Fruit fly (Drosophila melanogaster) whole organism, prepupa: ENCODE results near the gene goe.

ENCODE experiments used
- Blimp-1 ChIP-seq: fragments of 200-800 bp; sonication (Bioruptor generic); optimal IDR thresholded peaks from 3 replicates; lab custom pipeline; 2017; ENCODE audit warnings: missing biosample characterization, missing genetic modification characterization, mild to moderate bottlenecking, moderate library complexity, missing genetic modification reagents
- CG10631 ChIP-seq: fragments of 200-800 bp; sonication (Bioruptor generic); optimal IDR thresholded peaks from 2 replicates; lab custom pipeline; 2016; ENCODE audit warnings: missing biosample characterization, missing genetic modification characterization
- CG11294 ChIP-seq: fragments of 200-800 bp; sonication (Bioruptor generic); IDR thresholded peaks from 2 replicates; pipeline ENCODE4 v1.3.6; 2022; ENCODE audit warnings: missing biosample characterization, missing genetic modification characterization
- CG11762 ChIP-seq: fragments of 200-800 bp; sonication (Bioruptor generic); optimal IDR thresholded peaks from 3 replicates; lab custom pipeline; 2016; ENCODE audit warnings: missing biosample characterization, missing genetic modification characterization; ENCODE audit not compliant: insufficient read depth
- CG11902 ChIP-seq: fragments of 200-800 bp; sonication (Bioruptor generic); optimal IDR thresholded peaks from 3 replicates; lab custom pipeline; 2016; ENCODE audit warnings: missing biosample characterization, missing genetic modification characterization
- CG15336 ChIP-seq: fragments of 200-800 bp; sonication (Bioruptor generic); IDR thresholded peaks from 2 replicates; pipeline ENCODE4 v1.3.6; 2022; ENCODE audit warnings: missing biosample characterization, missing genetic modification characterization
- CG1621 ChIP-seq: fragments of 200-800 bp; sonication (Bioruptor generic); optimal IDR thresholded peaks from 3 replicates; lab custom pipeline; 2018; ENCODE audit warnings: missing biosample characterization, mild to moderate bottlenecking, missing genetic modification characterization
- CG16779 ChIP-seq: fragments of 200-800 bp; sonication (Bioruptor generic); optimal IDR thresholded peaks from 3 replicates; lab custom pipeline; 2017; ENCODE audit warnings: missing biosample characterization, mild to moderate bottlenecking, missing genetic modification characterization
- CG3032 ChIP-seq: fragments of 200-800 bp; optimal IDR thresholded peaks from 2 replicates; lab custom pipeline; 2019; ENCODE audit warnings: missing biosample characterization, mild to moderate bottlenecking, missing genetic modification characterization, moderate library complexity
- CG31627 ChIP-seq: fragments of 200-800 bp; sonication (Bioruptor generic); optimal IDR thresholded peaks from 3 replicates; lab custom pipeline; 2016; ENCODE audit warnings: missing biosample characterization, missing genetic modification characterization
- CG32006 ChIP-seq: fragments of 200-800 bp; sonication (Bioruptor generic); optimal IDR thresholded peaks from 3 replicates; lab custom pipeline; 2017; ENCODE audit warnings: missing biosample characterization, mild to moderate bottlenecking, missing genetic modification characterization
- CG3919 ChIP-seq: fragments of 200-800 bp; sonication (Bioruptor generic); optimal IDR thresholded peaks from 3 replicates; lab custom pipeline; 2016; ENCODE audit warnings: missing biosample characterization, missing genetic modification characterization
- CG6163 ChIP-seq: fragments of 200-800 bp; sonication (Bioruptor generic); IDR thresholded peaks from 3 replicates; pipeline ENCODE4 v1.3.6; 2022; ENCODE audit warnings: missing biosample characterization, missing genetic modification characterization
- CG6792 ChIP-seq: fragments of 200-800 bp; sonication (Bioruptor generic); optimal IDR thresholded peaks from 3 replicates; lab custom pipeline; 2016; ENCODE audit warnings: missing biosample characterization, missing genetic modification characterization
- CG6808 ChIP-seq: fragments of 200-800 bp; sonication (Bioruptor generic); optimal IDR thresholded peaks from 3 replicates; lab custom pipeline; 2017; ENCODE audit warnings: missing biosample characterization, missing genetic modification characterization, mild to moderate bottlenecking, moderate library complexity, missing genetic modification reagents
- CG7368 ChIP-seq: fragments of 200-800 bp; sonication (Bioruptor generic); optimal IDR thresholded peaks from 3 replicates; lab custom pipeline; 2016; ENCODE audit warnings: missing biosample characterization, missing genetic modification characterization
- CG8119 ChIP-seq: fragments of 200-800 bp; sonication (Bioruptor generic); IDR thresholded peaks from 3 replicates; pipeline ENCODE4 v1.3.6; 2022; ENCODE audit warnings: missing biosample characterization, missing genetic modification characterization
- CG8632 ChIP-seq: fragments of 200-800 bp; sonication (Bioruptor generic); optimal IDR thresholded peaks from 3 replicates; lab custom pipeline; 2016; ENCODE audit warnings: missing biosample characterization, missing genetic modification characterization
- CG9139 ChIP-seq: fragments of 200-800 bp; sonication (Bioruptor generic); optimal IDR thresholded peaks from 3 replicates; lab custom pipeline; 2017; ENCODE audit warnings: missing biosample characterization, mild to moderate bottlenecking, missing genetic modification characterization
- Eip78C ChIP-seq: fragments of 200-800 bp; sonication (Bioruptor generic); peaks from one replicate; lab custom pipeline; 2016; ENCODE audit warnings: missing biosample characterization, missing genetic modification characterization
- Ets21C ChIP-seq: fragments of 200-800 bp; sonication (Bioruptor generic); optimal IDR thresholded peaks from 3 replicates; lab custom pipeline; 2016; ENCODE audit warnings: missing biosample characterization, missing genetic modification characterization
- Ets96B ChIP-seq: fragments of 200-800 bp; optimal IDR thresholded peaks from 2 replicates; lab custom pipeline; 2019; ENCODE audit warnings: missing biosample characterization, mild to moderate bottlenecking, missing genetic modification characterization, moderate library complexity
- Gug ChIP-seq: fragments of 200-800 bp; sonication (Bioruptor generic); IDR thresholded peaks from 2 replicates; pipeline ENCODE4 v1.3.6; 2022; ENCODE audit warnings: missing biosample characterization, missing genetic modification characterization
- Hr38 ChIP-seq: sonication (Bioruptor generic); optimal IDR thresholded peaks from 2 replicates; lab custom pipeline; 2016; ENCODE audit warnings: missing biosample characterization, missing genetic modification characterization
- Hr39 ChIP-seq: fragments of 200-800 bp; sonication (Bioruptor generic); optimal IDR thresholded peaks from 2 replicates; lab custom pipeline; 2016; ENCODE audit warnings: missing biosample characterization, missing genetic modification characterization
- Hr4 ChIP-seq: fragments of 200-800 bp; sonication (Bioruptor generic); optimal IDR thresholded peaks from 3 replicates; lab custom pipeline; 2016; ENCODE audit warnings: missing biosample characterization, missing genetic modification characterization
- Met ChIP-seq: fragments of 200-800 bp; sonication (Bioruptor generic); optimal IDR thresholded peaks from 3 replicates; lab custom pipeline; 2016; ENCODE audit warnings: missing biosample characterization, missing genetic modification characterization
- OdsH ChIP-seq: fragments of 200-800 bp; sonication (Bioruptor generic); optimal IDR thresholded peaks from 3 replicates; lab custom pipeline; 2016; ENCODE audit warnings: missing biosample characterization, missing genetic modification characterization
- Smox ChIP-seq: fragments of 200-800 bp; sonication (Bioruptor generic); optimal IDR thresholded peaks from 3 replicates; lab custom pipeline; 2016; ENCODE audit warnings: missing biosample characterization, missing genetic modification characterization
- Sox14 ChIP-seq: fragments of 200-800 bp; sonication (Bioruptor generic); optimal IDR thresholded peaks from 3 replicates; lab custom pipeline; 2016; ENCODE audit warnings: missing biosample characterization, missing genetic modification characterization
- Sox15 ChIP-seq: fragments of 200-800 bp; sonication (Bioruptor generic); optimal IDR thresholded peaks from 3 replicates; lab custom pipeline; 2016; ENCODE audit warnings: missing biosample characterization, missing genetic modification characterization
- cyc ChIP-seq: fragments of 200-800 bp; sonication (Bioruptor generic); optimal IDR thresholded peaks from 3 replicates; lab custom pipeline; 2016; ENCODE audit warnings: missing biosample characterization, missing genetic modification characterization
- dac ChIP-seq: fragments of 200-800 bp; sonication (Bioruptor generic); optimal IDR thresholded peaks from 2 replicates; lab custom pipeline; 2017; ENCODE audit warnings: missing biosample characterization, mild to moderate bottlenecking, missing genetic modification characterization
- dsx ChIP-seq: fragments of 200-800 bp; optimal IDR thresholded peaks from 3 replicates; lab custom pipeline; 2019; ENCODE audit warnings: missing biosample characterization, mild to moderate bottlenecking, missing genetic modification characterization, moderate library complexity; ENCODE audit not compliant: poor library complexity, severe bottlenecking
- eg ChIP-seq: fragments of 200-800 bp; sonication (Bioruptor generic); IDR thresholded peaks from 3 replicates; pipeline ENCODE4 v1.3.6; 2022; ENCODE audit warnings: missing biosample characterization, missing genetic modification characterization
- esn ChIP-seq: fragments of 200-800 bp; sonication (Bioruptor generic); optimal IDR thresholded peaks from 2 replicates; lab custom pipeline; 2016; ENCODE audit warnings: missing biosample characterization, mild to moderate bottlenecking, missing genetic modification characterization, moderate library complexity
- fkh ChIP-seq: fragments of 200-800 bp; sonication (Bioruptor generic); optimal IDR thresholded peaks from 3 replicates; lab custom pipeline; 2017; ENCODE audit warnings: missing biosample characterization, mild to moderate bottlenecking, missing genetic modification characterization, moderate library complexity
- net ChIP-seq: fragments of 200-800 bp; sonication (Bioruptor generic); optimal IDR thresholded peaks from 3 replicates; lab custom pipeline; 2016; ENCODE audit warnings: missing biosample characterization, missing genetic modification characterization
- pdm3 ChIP-seq: fragments of 200-800 bp; sonication (Bioruptor generic); optimal IDR thresholded peaks from 3 replicates; lab custom pipeline; 2016; ENCODE audit warnings: missing biosample characterization, missing genetic modification characterization
- salr ChIP-seq, 2 experiments: fragments of 200-800 bp; sonication (Bioruptor generic); optimal IDR thresholded peaks; 3 replicates each; lab custom pipeline; 2016 to 2018; ENCODE audit warnings: missing biosample characterization in 2 of 2, missing genetic modification characterization in 2 of 2, mild to moderate bottlenecking in 1 of 2
- spab ChIP-seq: fragments of 200-800 bp; sonication (Bioruptor generic); optimal IDR thresholded peaks from 2 replicates; lab custom pipeline; 2017; ENCODE audit warnings: missing biosample characterization, mild to moderate bottlenecking, missing genetic modification characterization, missing genetic modification reagents
- ss ChIP-seq, 2 experiments: fragments of 200-800 bp; sonication (Bioruptor generic); optimal IDR thresholded peaks; 2 replicates in 1 of 2; 3 replicates in 1 of 2; lab custom pipeline; 2017 to 2018; ENCODE audit warnings: mild to moderate bottlenecking in 2 of 2, missing biosample characterization in 2 of 2, missing genetic modification characterization in 2 of 2, moderate library complexity in 1 of 2
- svp ChIP-seq: fragments of 200-800 bp; sonication (Bioruptor generic); peaks from one replicate; lab custom pipeline; 2016; ENCODE audit warnings: missing biosample characterization, missing genetic modification characterization
- topi ChIP-seq: fragments of 200-800 bp; sonication (Bioruptor generic); optimal IDR thresholded peaks from 3 replicates; lab custom pipeline; 2016; ENCODE audit warnings: missing biosample characterization, missing genetic modification characterization
- vri ChIP-seq: fragments of 200-800 bp; sonication (Bioruptor generic); optimal IDR thresholded peaks from 3 replicates; lab custom pipeline; 2016; ENCODE audit warnings: missing biosample characterization, mild to moderate bottlenecking, missing genetic modification characterization

Gene goe

DNA sequence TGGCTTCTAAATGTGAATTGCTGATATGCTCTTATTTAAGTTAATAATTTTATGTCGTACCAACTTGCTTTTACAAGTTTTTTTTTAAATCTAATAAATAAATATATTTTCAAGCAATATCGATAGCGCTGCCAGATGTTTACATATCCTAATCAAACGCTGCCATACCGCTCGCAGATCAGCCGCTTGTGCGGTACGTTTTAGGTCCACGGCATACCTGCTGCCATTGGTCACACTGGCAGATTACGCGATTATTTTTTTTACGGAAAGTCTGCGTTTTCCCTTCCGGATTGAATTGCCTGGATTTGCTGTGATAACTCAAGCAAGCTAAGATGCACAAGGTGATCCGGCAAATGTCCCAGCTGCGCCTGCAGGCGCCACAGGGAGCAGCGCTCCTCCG lies 32.0 kb upstream of the goe start, which contains the start of gene mRpL22:
Gene mRpL22, plus strand, starts transcription at position 191 of the 400 bp plus-strand sequence.
- TF ChIP-seq CG1621 (tag; lab: Kevin White, UChicago), result peak; percentile 90
- TF ChIP-seq CG8119, result no peak

DNA sequence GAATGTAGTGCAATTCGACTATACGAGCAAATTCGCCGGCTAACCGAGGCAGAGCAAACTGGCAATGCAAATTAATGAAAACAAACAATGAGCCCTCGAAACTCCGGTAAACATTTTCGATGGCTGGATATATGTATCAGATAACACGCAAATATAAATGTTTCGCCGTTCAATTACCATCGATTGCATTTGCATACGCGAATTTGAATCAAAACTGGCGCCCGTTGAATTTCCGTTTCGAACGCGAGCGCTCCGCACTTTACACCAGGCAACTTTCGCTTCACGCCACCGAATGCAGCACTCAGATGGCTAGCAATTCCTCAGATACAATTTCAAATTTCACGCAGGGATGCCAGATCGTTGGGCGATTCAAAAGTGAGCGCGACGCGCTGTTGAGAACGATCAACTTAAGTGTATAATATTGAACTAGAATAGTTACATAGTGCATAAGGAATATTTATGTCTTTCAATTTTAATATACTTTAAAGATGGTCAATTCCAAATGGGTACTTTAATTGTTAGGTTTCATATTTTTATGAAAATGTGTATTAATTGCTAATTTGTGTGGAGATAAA lies 31.5 kb upstream of the goe start, which contains the start of gene if:
Gene if, minus strand, starts transcription at position 294 of the 575 bp plus-strand sequence.
- peak; percentile 48 for TF ChIP-seq Eip78C (GFP tag; lab: Kevin White, UChicago)
- no peak for TF ChIP-seq CG32006 (GFP tag; lab: Kevin White, UChicago)
- no peak for TF ChIP-seq CG16779 (tag; lab: Kevin White, UChicago)

DNA sequence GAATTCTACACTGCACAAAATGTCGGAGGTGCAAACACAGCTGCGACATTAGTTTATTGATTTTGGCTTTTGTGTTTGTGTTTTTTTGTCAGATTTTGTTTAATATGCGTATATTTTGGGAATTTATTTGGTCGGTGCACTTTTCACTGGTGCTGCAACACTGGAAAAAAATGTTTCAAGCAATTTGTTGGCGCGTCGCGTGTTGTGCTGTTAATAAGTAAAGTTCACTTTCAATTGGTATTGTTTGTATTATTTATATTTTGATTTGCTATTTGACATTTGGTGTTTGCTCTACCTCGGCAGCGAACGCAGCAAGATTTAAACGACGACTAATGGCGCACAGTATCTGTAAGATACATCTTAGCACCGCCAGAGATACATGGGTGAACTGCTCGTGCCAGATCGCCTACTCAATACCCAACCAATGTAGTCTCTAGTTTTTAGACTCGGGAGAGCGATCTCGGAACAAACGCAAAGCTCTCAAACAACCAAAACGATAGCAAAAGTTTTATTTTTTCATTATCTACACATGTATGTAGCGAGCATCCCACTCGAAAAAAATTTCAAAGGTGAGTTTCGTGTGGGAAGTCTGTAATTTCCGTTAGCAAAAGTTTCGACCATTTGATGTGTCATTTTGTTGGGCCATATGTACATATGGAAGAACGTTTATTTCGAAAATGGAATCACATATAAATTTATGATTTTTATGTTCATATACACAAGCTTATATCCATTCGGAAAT lies 30.6 kb upstream of the goe start:
- peak; percentile 68 for TF ChIP-seq Hr4 (GFP tag; lab: Kevin White, UChicago)
- peak; percentile 65 for TF ChIP-seq CG8119
- TF ChIP-seq cyc (GFP tag; lab: Kevin White, UChicago), result peak; percentile 6
- no peak for TF ChIP-seq Hr39
- no peak for TF ChIP-seq Hr38
- peak; percentile 31 for TF ChIP-seq CG3919 (GFP tag; lab: Kevin White, UChicago)
- TF ChIP-seq CG10631 (GFP tag; lab: Kevin White, UChicago), result peak; percentile 5
- TF ChIP-seq dac, result peak; percentile 18
- TF ChIP-seq CG8632 (GFP tag; lab: Kevin White, UChicago), result no peak
- no peak for TF ChIP-seq CG11902 (GFP tag; lab: Kevin White, UChicago)
- TF ChIP-seq dsx, result no peak
- TF ChIP-seq CG9139 (GFP tag; lab: Kevin White, UChicago), result no peak
- TF ChIP-seq Sox15 (GFP tag; lab: Kevin White, UChicago), result no peak
- peak; percentile 76 for TF ChIP-seq Eip78C (GFP tag; lab: Kevin White, UChicago)
- no peak for TF ChIP-seq vri (GFP tag; lab: Kevin White, UChicago)
- peak; percentile 53; the same call in 1 of the 2 replicates for TF ChIP-seq Gug
- no peak for TF ChIP-seq ss (GFP tag; optimal IDR thresholded peaks at IDR 0.05; lab: Kevin White, UChicago)
- no peak for TF ChIP-seq CG6808 (GFP tag; lab: Kevin White, UChicago)
- peak; percentile 60 for TF ChIP-seq OdsH
- peak; percentile 20 for TF ChIP-seq CG6792 (GFP tag; lab: Kevin White, UChicago)
- peak; percentile 64 for TF ChIP-seq CG32006 (GFP tag; lab: Kevin White, UChicago)
- TF ChIP-seq CG6163, result peak; percentile 75
- peak; percentile 51 for TF ChIP-seq net (GFP tag; lab: Kevin White, UChicago)
- peak; percentile 55 for TF ChIP-seq fkh (GFP tag; lab: Kevin White, UChicago)
- TF ChIP-seq CG11762, result peak; percentile 52
- peak; percentile 72 for TF ChIP-seq eg (GFP tag; lab: Robert Waterston, UW)
- TF ChIP-seq CG7368 (GFP tag; lab: Kevin White, UChicago), result peak; percentile 20
- TF ChIP-seq CG31627 (GFP tag; lab: Kevin White, UChicago), result no peak
- no peak for TF ChIP-seq spab (GFP tag; lab: Kevin White, UChicago)
- TF ChIP-seq esn (GFP tag; lab: Kevin White, UChicago), result peak; percentile 7
- peak in 1 of 2 experiments; percentile 59 for TF ChIP-seq salr (GFP tag; optimal IDR thresholded peaks at IDR 0.05; lab: Kevin White, UChicago)
- TF ChIP-seq Blimp-1 (GFP tag; lab: Kevin White, UChicago), result no peak
- no peak for TF ChIP-seq Met (GFP tag; lab: Kevin White, UChicago)
- TF ChIP-seq CG3032 (tag; lab: Kevin White, UChicago), result peak; percentile 5
- TF ChIP-seq svp (GFP tag; lab: Kevin White, UChicago), result no peak
- peak; percentile 38 for TF ChIP-seq pdm3 (GFP tag; lab: Kevin White, UChicago)
- no peak for TF ChIP-seq topi (GFP tag; lab: Kevin White, UChicago)
- TF ChIP-seq Ets96B (tag; lab: Kevin White, UChicago), result no peak
- TF ChIP-seq CG15336 (GFP tag; lab: Robert Waterston, UW), result peak; percentile 71
- no peak for TF ChIP-seq Smox (GFP tag; lab: Kevin White, UChicago)
- TF ChIP-seq Sox14 (GFP tag; lab: Kevin White, UChicago), result peak; percentile 14
- peak; percentile 43; the same call in 1 of the 2 replicates for TF ChIP-seq CG11294 (GFP tag; lab: Robert Waterston, UW)
- no peak for TF ChIP-seq Ets21C
- TF ChIP-seq CG16779 (tag; lab: Kevin White, UChicago), result no peak
